ENCODE assay signal across 2 fruit fly cellular contexts in the genomic region with DNA sequence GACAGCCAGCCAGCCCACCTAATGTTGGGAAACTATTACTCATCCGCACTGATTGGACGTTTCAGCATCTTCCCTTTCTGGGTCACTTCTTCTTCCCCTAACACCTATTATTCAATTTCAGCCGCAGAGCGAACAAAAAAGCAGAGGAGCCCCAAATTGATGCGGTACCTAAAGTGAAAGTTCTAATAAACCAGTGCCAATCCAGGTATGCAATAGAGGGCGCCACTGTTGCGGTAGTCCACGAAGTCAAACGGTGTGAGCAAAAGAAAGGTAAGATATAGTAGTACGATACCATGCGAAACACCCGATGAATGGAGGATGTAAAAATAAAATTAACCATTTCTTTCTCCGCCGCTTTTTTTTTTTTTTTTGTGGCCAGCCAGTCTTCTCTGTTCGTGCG.
A peak's percentile ranks its signal among the peaks of the same experiment; 100 is the strongest.
TF ChIP-seq lines count a peak whose summit lies in the region.

No protein-coding gene starts in this region.

- TF ChIP-seq CTCF in S2 (optimal IDR thresholded peaks at IDR 0.05; lab: Kevin White, UChicago), result peak; percentile 71 to 75
- TF ChIP-seq CTCF in whole organism, embryonic (GFP tag; optimal IDR thresholded peaks at IDR 0.05; lab: Kevin White, UChicago), result peak; percentile 84

TF ChIP-seq in whole organism, embryonic, 481 proteins besides CTCF, POLR2A, EP300 and RAD21:
- no peak for TF ChIP-seq CG16779 (GFP tag; IDR thresholded peaks at IDR 0.05; lab: Robert Waterston, UW)
- TF ChIP-seq Blimp-1 (GFP tag; optimal IDR thresholded peaks at IDR 0.05; lab: Kevin White, UChicago), result peak; percentile 84
TF ChIP-seq in whole organism, embryonic: peak in this region for 1.
